Worm (Caenorhabditis elegans): ENCODE results near the gene cyn-1.

DNA sequence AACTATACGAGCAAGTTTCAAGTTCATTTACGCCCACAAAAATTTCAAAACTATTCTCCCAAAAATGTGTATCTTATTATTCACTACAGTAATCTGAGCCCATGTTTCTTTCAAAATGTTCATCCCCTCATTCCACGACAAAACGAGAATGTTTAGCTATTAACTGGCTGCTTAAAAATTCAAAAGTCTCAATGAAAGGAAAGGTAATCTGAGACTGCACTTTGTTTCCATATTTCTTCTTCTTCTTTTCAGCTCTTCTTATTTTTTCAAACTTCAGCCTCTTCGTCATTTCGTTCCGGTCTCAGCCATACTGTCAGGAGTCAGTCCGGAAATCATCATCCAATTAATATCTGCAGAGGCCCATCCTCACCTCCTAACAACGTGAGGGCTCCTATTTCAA lies 16.9 kb downstream of the cyn-1 start, which contains the start of gene unc-39:
- TF ChIP-seq dao-5 (tag; optimal IDR thresholded peaks at IDR 0.05) = no peak
- TF ChIP-seq W03F9.2 (tag; optimal IDR thresholded peaks at IDR 0.05) = no peak
- TF ChIP-seq him-1 (tag; optimal IDR thresholded peaks at IDR 0.05) = no peak
